Fruit fly (Drosophila melanogaster): ENCODE measurements around the gene NfI.

- TF ChIP-seq CG8301 (tag; optimal IDR thresholded peaks at IDR 0.05): no peak
- no peak for TF ChIP-seq CG17806 (tag; optimal IDR thresholded peaks at IDR 0.05)
- TF ChIP-seq CG14655 (GFP tag; optimal IDR thresholded peaks at IDR 0.05): no peak
- TF ChIP-seq CG8159 (tag; optimal IDR thresholded peaks at IDR 0.05): no peak
- TF ChIP-seq rn (GFP tag; IDR thresholded peaks at IDR 0.05): no peak
- no peak for TF ChIP-seq D1 (tag; optimal IDR thresholded peaks at IDR 0.05)
- no peak for TF ChIP-seq gl (tag; optimal IDR thresholded peaks at IDR 0.05)
- no peak for TF ChIP-seq Pif1B (GFP tag; optimal IDR thresholded peaks at IDR 0.05)
Measured at dm6 chr4:261484-262070, 14.6 kb downstream of the NfI start.

Measured in whole organism, pupa.